Worm (Caenorhabditis elegans) whole organism, young adult: ENCODE results near the gene C14A6.13.

Experiments
- him-1 ChIP-seq: sonication (generic microtip); optimal IDR thresholded peaks from 2 replicates; lab custom pipeline; 2016; ENCODE audit warnings: missing genotype, missing genetic modification reagents, missing genetic modification characterization, missing compliant biosample characterization
- lag-1 ChIP-seq: fragments of 200-800 bp; sonication (Bioruptor generic); IDR thresholded peaks from 2 replicates; pipeline ENCODE4 v1.3.6; 2022; ENCODE audit warnings: missing genetic modification reagents, missing genetic modification characterization, missing compliant biosample characterization
- madf-6 ChIP-seq: fragments of 200-800 bp; sonication (Bioruptor generic); IDR thresholded peaks from 2 replicates; pipeline ENCODE4 v1.3.6; 2022; ENCODE audit warnings: missing genetic modification reagents, missing genetic modification characterization, missing compliant biosample characterization
- pha-4 ChIP-seq: fragments of 150-350 bp; sonication (generic microtip); optimal IDR thresholded peaks from 2 replicates; lab custom pipeline; 2014; ENCODE audit warnings: missing biosample characterization, missing genetic modification reagents, missing genetic modification characterization
- zfh-2 ChIP-seq: fragments of 200-800 bp; sonication (Bioruptor generic); conservative IDR thresholded peaks from 2 replicates; pipeline ENCODE4 v1.3.6; 2022; ENCODE audit warnings: missing genetic modification reagents, missing genetic modification characterization, missing compliant biosample characterization

- no peak for TF ChIP-seq lag-1 (GFP tag; lab: Robert Waterston, UW)
- TF ChIP-seq madf-6 (GFP tag; lab: Robert Waterston, UW) = no peak
- no peak for TF ChIP-seq him-1 (tag; lab: Kevin White, UChicago)
- no peak for TF ChIP-seq pha-4
- TF ChIP-seq zfh-2 = no peak
These were observed 33.9 kb downstream of the C14A6.13 start, which contains the start of gene fbxa-211 for ce11 chrV:18127192-18127591.
